Worm (Caenorhabditis elegans) whole organism, midembryonic: Measurements from ENCODE around the gene ccep-97.

Experiments
- T22C8.4 ChIP-seq: fragments of 200-800 bp; sonication (Bioruptor generic); IDR thresholded peaks from 2 replicates; pipeline ENCODE4 v1.3.6; 2022; ENCODE audit warnings: missing genetic modification characterization, missing compliant biosample characterization
- cog-1 ChIP-seq: sonication (generic microtip); optimal IDR thresholded peaks from 2 replicates; lab custom pipeline; 2016; ENCODE audit warnings: missing genetic modification characterization, missing compliant biosample characterization
- flt-1 ChIP-seq: fragments of 200-800 bp; sonication (Bioruptor generic); IDR thresholded peaks from 2 replicates; pipeline ENCODE4 v1.3.6; 2022; ENCODE audit warnings: missing genetic modification characterization, missing compliant biosample characterization
- klf-2 ChIP-seq: fragments of 200-800 bp; sonication (Bioruptor generic); conservative IDR thresholded peaks from 2 replicates; pipeline ENCODE4 v1.3.6; 2022; ENCODE audit warnings: missing genetic modification reagents, missing genetic modification characterization, missing compliant biosample characterization
- med-1 ChIP-seq: sonication (generic microtip); optimal IDR thresholded peaks from 2 replicates; lab custom pipeline; 2017; ENCODE audit warnings: missing genetic modification characterization, mild to moderate bottlenecking, missing compliant biosample characterization, antibody characterized with exemption, missing genetic modification reagents; ENCODE audit not compliant: insufficient read depth
- ref-1 ChIP-seq: fragments of 200-800 bp; sonication (Bioruptor generic); conservative IDR thresholded peaks from 2 replicates; pipeline ENCODE4 v1.3.6; 2022; ENCODE audit warnings: missing genetic modification reagents, missing genetic modification characterization, missing compliant biosample characterization
- tab-1 ChIP-seq: fragments of 200-800 bp; sonication (Bioruptor generic); IDR thresholded peaks from 2 replicates; pipeline ENCODE4 v1.3.6; 2022; ENCODE audit warnings: missing genetic modification characterization, missing compliant biosample characterization
- ztf-23 ChIP-seq: fragments of 200-800 bp; sonication (Bioruptor generic); IDR thresholded peaks from 2 replicates; pipeline ENCODE4 v1.3.6; 2022; ENCODE audit warnings: missing genetic modification reagents, missing genetic modification characterization, missing compliant biosample characterization
- ztf-29 ChIP-seq: fragments of 200-800 bp; sonication (Bioruptor generic); IDR thresholded peaks from 2 replicates; pipeline ENCODE4 v1.3.6; 2022; ENCODE audit warnings: missing genetic modification reagents, missing genetic modification characterization, missing compliant biosample characterization

Gene ccep-97

DNA sequence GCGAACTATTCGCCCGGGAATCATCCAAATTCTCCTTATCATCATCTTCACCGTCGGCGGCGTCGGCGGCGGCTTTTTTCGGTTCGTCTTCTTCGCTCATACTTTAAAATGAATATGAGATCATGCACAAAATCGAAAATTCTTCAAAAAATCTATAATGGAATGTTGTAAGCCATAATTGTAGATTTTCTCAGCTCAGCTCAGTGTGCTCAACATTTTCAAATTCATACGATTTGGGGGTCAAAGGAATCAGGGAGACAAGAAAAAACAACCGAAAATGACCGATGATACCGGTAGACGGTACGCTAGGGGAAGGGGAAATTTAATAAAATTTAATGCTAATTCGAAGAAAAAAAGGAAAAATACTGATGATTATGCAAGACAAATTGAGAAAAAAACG lies at the start of gene ccep-97:
Gene ccep-97, minus strand, starts transcription at position 101 of the 400 bp plus-strand sequence.
- TF ChIP-seq ztf-29 (GFP tag; lab: Robert Waterston, UW) (no peak), T22C8.4 (no peak), klf-2 (GFP tag; lab: Robert Waterston, UW) (no peak), ref-1 (GFP tag; lab: Robert Waterston, UW) (no peak), cog-1 (tag; lab: Kevin White, UChicago) (no peak), flt-1 (GFP tag; lab: Robert Waterston, UW) (no peak), med-1 (GFP tag; lab: Kevin White, UChicago) (no peak), tab-1 (GFP tag; lab: Robert Waterston, UW) (no peak), ztf-23 (GFP tag; lab: Robert Waterston, UW) (no peak)

DNA sequence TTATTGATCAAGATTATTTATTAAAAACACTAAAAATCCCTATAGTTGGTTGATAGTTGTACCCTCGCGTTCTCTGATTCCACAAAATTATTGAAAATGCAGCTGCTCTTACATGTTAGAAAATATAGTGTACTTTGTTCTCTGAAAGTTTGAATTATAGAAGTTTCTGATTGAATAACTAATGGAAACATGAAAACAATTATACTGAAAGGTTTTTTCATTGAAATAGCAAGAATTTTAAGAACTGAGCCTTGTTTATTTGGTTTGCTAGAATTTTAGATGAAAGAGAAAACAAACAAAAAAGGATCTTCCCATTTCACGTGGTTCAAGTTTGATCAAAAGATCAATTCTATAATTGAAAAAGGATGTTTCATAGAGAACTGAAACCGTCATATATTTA lies 49.1 kb upstream of the ccep-97 start:
- TF ChIP-seq ref-1 (GFP tag; lab: Robert Waterston, UW) (no peak), ztf-29 (GFP tag; lab: Robert Waterston, UW) (no peak), cog-1 (tag; lab: Kevin White, UChicago) (no peak), flt-1 (GFP tag; lab: Robert Waterston, UW) (no peak), ztf-23 (GFP tag; lab: Robert Waterston, UW) (no peak), klf-2 (GFP tag; lab: Robert Waterston, UW) (no peak), med-1 (GFP tag; lab: Kevin White, UChicago) (no peak), T22C8.4 (no peak), tab-1 (GFP tag; lab: Robert Waterston, UW) (no peak)

DNA sequence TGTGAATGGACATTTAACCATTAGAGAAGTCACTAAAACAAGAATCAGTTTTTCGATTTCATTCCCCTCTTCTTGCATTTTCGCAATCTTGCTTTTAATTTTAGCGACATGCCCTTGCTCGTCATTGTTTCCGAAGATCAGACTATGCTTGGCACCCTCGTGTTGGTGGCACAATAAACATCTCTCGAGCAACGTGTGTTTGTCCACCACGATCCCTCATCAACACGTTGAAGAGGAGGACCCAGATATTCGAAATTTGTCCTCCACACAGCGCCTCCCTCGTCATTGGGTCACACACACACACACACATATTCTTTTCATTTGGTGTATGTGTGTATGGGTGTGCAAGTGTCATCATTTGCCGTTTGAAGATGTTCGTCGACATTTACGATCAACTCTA lies 46.9 kb upstream of the ccep-97 start, which contains the start of gene srd-32:
Gene srd-32, plus strand, starts transcription at position 301 of the 400 bp plus-strand sequence.
- no peak for TF ChIP-seq tab-1 (GFP tag; lab: Robert Waterston, UW)
- TF ChIP-seq med-1 (GFP tag; lab: Kevin White, UChicago) = no peak
- no peak for TF ChIP-seq ref-1 (GFP tag; lab: Robert Waterston, UW)
- TF ChIP-seq ztf-23 (GFP tag; lab: Robert Waterston, UW) = no peak
- no peak for TF ChIP-seq cog-1 (tag; lab: Kevin White, UChicago)
- TF ChIP-seq flt-1 (GFP tag; lab: Robert Waterston, UW) = no peak
- TF ChIP-seq T22C8.4 = no peak
- no peak for TF ChIP-seq klf-2 (GFP tag; lab: Robert Waterston, UW)
- no peak for TF ChIP-seq ztf-29 (GFP tag; lab: Robert Waterston, UW)

DNA sequence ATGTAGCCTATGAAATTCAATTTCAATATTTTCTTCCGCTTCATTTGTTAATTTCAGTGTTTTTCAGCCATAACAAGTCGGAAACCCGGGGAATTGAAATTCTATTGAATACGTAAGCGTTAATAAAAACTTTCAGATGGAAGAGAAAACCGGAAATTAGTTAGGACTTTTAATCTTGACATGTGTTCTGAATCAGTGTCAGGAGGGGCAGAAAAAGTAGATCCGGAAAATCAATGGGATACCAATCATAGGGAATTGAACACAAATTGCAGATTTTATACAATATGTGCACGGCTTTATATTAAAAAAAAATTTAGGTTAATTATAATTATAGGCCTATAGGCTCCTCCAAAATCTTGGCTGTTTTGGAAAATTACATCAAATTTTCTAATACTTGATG lies 45.9 kb upstream of the ccep-97 start:
- no peak for TF ChIP-seq ref-1 (GFP tag; lab: Robert Waterston, UW)
- no peak for TF ChIP-seq ztf-23 (GFP tag; lab: Robert Waterston, UW)
- TF ChIP-seq med-1 (GFP tag; lab: Kevin White, UChicago) = no peak
- no peak for TF ChIP-seq cog-1 (tag; lab: Kevin White, UChicago)
- TF ChIP-seq tab-1 (GFP tag; lab: Robert Waterston, UW) = no peak
- no peak for TF ChIP-seq T22C8.4

DNA sequence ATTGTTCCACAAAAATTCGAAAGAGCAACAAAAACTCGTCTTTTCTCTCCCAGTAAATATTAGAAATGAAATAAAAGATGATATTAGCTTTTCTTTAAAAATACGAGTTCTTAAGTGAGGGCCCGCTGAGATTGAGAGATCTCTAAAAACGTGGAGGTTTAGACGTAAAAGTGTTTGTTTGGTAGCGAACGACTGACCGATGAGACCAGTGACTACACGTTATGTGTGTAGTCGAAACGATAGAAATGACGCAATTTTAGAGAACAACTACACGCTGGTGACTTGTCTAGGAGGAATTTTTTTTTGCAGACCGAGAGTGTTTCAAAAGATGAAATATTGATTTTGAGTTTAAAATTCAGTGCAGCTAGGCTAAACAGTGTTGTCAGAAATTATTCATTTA lies 44.3 kb upstream of the ccep-97 start, which contains the start of gene C37H5.13:
Gene C37H5.13, minus strand, starts transcription at position 229 of the 400 bp plus-strand sequence.
- TF ChIP-seq T22C8.4 (no peak), tab-1 (GFP tag; lab: Robert Waterston, UW) (no peak), ztf-23 (GFP tag; lab: Robert Waterston, UW) (no peak), ref-1 (GFP tag; lab: Robert Waterston, UW) (no peak), cog-1 (tag; lab: Kevin White, UChicago) (no peak), flt-1 (GFP tag; lab: Robert Waterston, UW) (no peak), med-1 (GFP tag; lab: Kevin White, UChicago) (no peak), ztf-29 (GFP tag; lab: Robert Waterston, UW) (no peak), klf-2 (GFP tag; lab: Robert Waterston, UW) (no peak)

DNA sequence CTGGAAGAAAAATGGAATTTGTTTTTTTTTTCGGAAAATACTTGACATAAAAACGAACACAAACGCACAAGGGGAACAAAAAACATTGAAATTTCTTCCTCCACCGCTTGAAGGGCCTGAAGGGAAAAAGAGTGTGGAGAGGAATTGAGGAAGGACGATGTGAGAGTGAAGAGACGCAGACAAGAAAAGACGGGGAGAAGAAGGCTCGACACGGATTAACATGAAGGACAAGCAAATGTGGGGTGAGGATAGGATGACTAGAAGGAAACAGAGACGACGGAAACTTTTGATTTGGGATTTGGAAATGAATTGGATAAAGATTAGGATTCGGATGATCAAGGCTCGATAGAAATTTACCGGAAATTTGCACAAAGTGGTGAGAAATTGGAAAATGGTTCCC lies 42.1 kb upstream of the ccep-97 start:
- no peak for TF ChIP-seq ref-1 (GFP tag; lab: Robert Waterston, UW)
- TF ChIP-seq tab-1 (GFP tag; lab: Robert Waterston, UW) = no peak
- TF ChIP-seq T22C8.4 = no peak; the same call in 1 of the 2 replicates
- TF ChIP-seq ztf-29 (GFP tag; lab: Robert Waterston, UW) = no peak
- TF ChIP-seq klf-2 (GFP tag; lab: Robert Waterston, UW) = no peak
- no peak for TF ChIP-seq flt-1 (GFP tag; lab: Robert Waterston, UW)
- no peak for TF ChIP-seq ztf-23 (GFP tag; lab: Robert Waterston, UW)
- TF ChIP-seq med-1 (GFP tag; lab: Kevin White, UChicago) = no peak
- TF ChIP-seq cog-1 (tag; lab: Kevin White, UChicago) = no peak

DNA sequence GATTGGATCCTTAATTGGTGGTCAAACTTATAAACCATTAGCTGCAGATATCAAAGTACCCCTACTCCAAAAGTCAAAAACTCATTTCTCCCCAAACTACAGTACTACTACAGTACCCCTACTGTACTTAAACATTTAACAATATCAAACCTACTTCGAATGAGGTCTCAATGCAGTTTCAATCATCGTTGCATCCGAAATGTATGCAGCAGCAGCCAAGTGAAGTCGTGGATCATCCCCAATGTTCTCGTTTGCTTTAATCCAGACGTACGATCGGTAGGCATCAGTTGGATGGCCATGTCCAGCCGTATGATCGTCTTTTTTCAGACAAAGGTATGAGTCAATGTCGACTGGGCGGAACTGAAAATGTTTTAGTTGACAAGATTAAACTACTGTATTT lies 39.1 kb upstream of the ccep-97 start:
- TF ChIP-seq cog-1 (tag; lab: Kevin White, UChicago) (no peak), flt-1 (GFP tag; lab: Robert Waterston, UW) (no peak), ztf-29 (GFP tag; lab: Robert Waterston, UW) (no peak), klf-2 (GFP tag; lab: Robert Waterston, UW) (no peak), tab-1 (GFP tag; lab: Robert Waterston, UW) (no peak), med-1 (GFP tag; lab: Kevin White, UChicago) (no peak), T22C8.4 (no peak), ref-1 (GFP tag; lab: Robert Waterston, UW) (no peak), ztf-23 (GFP tag; lab: Robert Waterston, UW) (no peak)

DNA sequence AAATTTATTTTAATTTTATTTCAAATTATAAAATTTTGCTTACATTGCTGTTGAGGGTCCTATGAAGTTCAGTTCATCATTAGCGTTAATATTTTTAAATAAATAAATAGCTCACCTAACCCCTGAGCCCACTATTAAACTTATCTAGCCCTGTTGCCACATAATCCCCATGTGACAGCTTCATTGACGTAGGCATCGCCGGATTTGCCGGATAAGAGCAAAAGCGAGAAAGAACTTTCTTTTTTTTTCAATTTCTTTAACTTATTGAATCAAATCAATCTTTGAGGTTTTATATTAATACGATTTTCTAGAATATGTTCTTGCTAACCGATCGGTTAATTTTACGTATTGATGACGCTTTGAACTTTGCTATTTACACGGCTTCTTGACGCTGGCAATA lies 33.5 kb upstream of the ccep-97 start:
- TF ChIP-seq klf-2 (GFP tag; lab: Robert Waterston, UW) (no peak), ref-1 (GFP tag; lab: Robert Waterston, UW) (no peak), T22C8.4 (no peak), ztf-29 (GFP tag; lab: Robert Waterston, UW) (no peak), ztf-23 (GFP tag; lab: Robert Waterston, UW) (no peak), tab-1 (GFP tag; lab: Robert Waterston, UW) (no peak), flt-1 (GFP tag; lab: Robert Waterston, UW) (no peak), cog-1 (tag; lab: Kevin White, UChicago) (no peak), med-1 (GFP tag; lab: Kevin White, UChicago) (no peak)

DNA sequence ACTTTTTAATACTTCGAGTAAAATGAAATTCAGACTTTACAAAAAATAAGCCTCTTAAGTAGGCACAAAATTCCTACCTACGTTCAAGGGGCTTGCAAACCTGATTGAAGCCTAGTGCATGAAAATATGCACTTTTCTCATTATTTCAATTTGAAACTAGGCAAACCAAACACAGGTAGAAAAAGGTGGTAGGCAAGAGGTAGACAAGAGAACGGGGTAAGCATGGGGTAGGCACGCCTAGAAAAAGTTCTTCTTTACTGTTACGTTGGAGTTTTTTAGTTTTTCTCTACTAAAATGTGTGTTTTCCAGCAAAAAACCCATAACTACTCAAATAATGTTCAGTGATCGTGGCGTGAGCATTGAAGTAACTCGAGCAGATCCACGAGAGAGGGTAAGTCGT lies 32.7 kb upstream of the ccep-97 start, which contains the start of gene nex-4:
Gene nex-4, plus strand, starts transcription at position 301 of the 400 bp plus-strand sequence.
- no peak for TF ChIP-seq klf-2 (GFP tag; lab: Robert Waterston, UW)
- no peak for TF ChIP-seq flt-1 (GFP tag; lab: Robert Waterston, UW)
- TF ChIP-seq T22C8.4 = no peak
- TF ChIP-seq cog-1 (tag; lab: Kevin White, UChicago) = no peak
- no peak for TF ChIP-seq ztf-23 (GFP tag; lab: Robert Waterston, UW)
- no peak for TF ChIP-seq ref-1 (GFP tag; lab: Robert Waterston, UW)
- TF ChIP-seq ztf-29 (GFP tag; lab: Robert Waterston, UW) = no peak
- no peak for TF ChIP-seq tab-1 (GFP tag; lab: Robert Waterston, UW)
